Worm (Caenorhabditis elegans): ENCODE data around the gene B0250.5.

- TF ChIP-seq mdl-1 (tag; optimal IDR thresholded peaks at IDR 0.05), result no peak
- TF ChIP-seq egl-27 (tag; optimal IDR thresholded peaks at IDR 0.05), result no peak
- no peak for TF ChIP-seq ztf-11 (tag; optimal IDR thresholded peaks at IDR 0.05)
- no peak for TF ChIP-seq lsy-2 (tag; optimal IDR thresholded peaks at IDR 0.05)
- TF ChIP-seq lin-35 (GFP tag; optimal IDR thresholded peaks at IDR 0.05), result no peak
- no peak for TF ChIP-seq ztf-4 (tag; optimal IDR thresholded peaks at IDR 0.05)
- TF ChIP-seq lin-14 (GFP tag; optimal IDR thresholded peaks at IDR 0.05), result no peak
- no peak for TF ChIP-seq unc-130 (tag; optimal IDR thresholded peaks at IDR 0.05)
- no peak for TF ChIP-seq vab-15 (tag; optimal IDR thresholded peaks at IDR 0.05)
- no peak for TF ChIP-seq nhr-20 (tag; optimal IDR thresholded peaks at IDR 0.05)
- no peak for TF ChIP-seq irx-1 (tag; optimal IDR thresholded peaks at IDR 0.05)
Observed at ce11 chrV:20527493-20527892, 33.8 kb downstream of the B0250.5 start, which contains the start of gene Y38H6C.13.
